Worm (Caenorhabditis elegans) whole organism, L4 larva: Measurements from ENCODE around the gene prx-12.

Source experiments
- F10B5.3 ChIP-seq: sonication (generic microtip); optimal IDR thresholded peaks from 2 replicates; lab custom pipeline; 2016; ENCODE audit warnings: mild to moderate bottlenecking, missing genetic modification characterization, missing compliant biosample characterization
- F37D6.2 ChIP-seq: sonication (generic microtip); optimal IDR thresholded peaks from 2 replicates; lab custom pipeline; 2016; ENCODE audit warnings: mild to moderate bottlenecking, missing genetic modification characterization, missing compliant biosample characterization
- T20F7.1 ChIP-seq: fragments of 200-800 bp; sonication (Bioruptor generic); optimal IDR thresholded peaks from 2 replicates; lab custom pipeline; 2018; ENCODE audit warnings: mild to moderate bottlenecking, missing genetic modification characterization, missing compliant biosample characterization
- Y5F2A.4 ChIP-seq: fragments of 200-800 bp; sonication (Bioruptor generic); optimal IDR thresholded peaks from 2 replicates; lab custom pipeline; 2018; ENCODE audit warnings: mild to moderate bottlenecking, missing genetic modification characterization, missing compliant biosample characterization
- ZK546.5 ChIP-seq, 2 experiments: sonication (generic microtip); optimal IDR thresholded peaks; 2 replicates each; lab custom pipeline; 2017; ENCODE audit warnings: missing biosample characterization in 2 of 2, missing genetic modification characterization in 2 of 2
- aha-1 ChIP-seq: fragments of 150-350 bp; peaks from one replicate; lab custom pipeline; 2014; ENCODE audit warnings: missing biosample characterization, missing genetic modification characterization
- ceh-32 ChIP-seq: sonication (generic microtip); optimal IDR thresholded peaks from 2 replicates; lab custom pipeline; 2016; ENCODE audit warnings: mild to moderate bottlenecking, missing genetic modification characterization, missing compliant biosample characterization; ENCODE audit not compliant: poor library complexity
- ceh-82 ChIP-seq: sonication (generic microtip); optimal IDR thresholded peaks from 2 replicates; lab custom pipeline; 2017; ENCODE audit warnings: missing biosample characterization, missing genetic modification characterization
- ces-1 ChIP-seq: fragments of 150-350 bp; sonication (generic microtip); optimal IDR thresholded peaks from 4 replicates; lab custom pipeline; 2014; ENCODE audit warnings: missing biosample characterization, missing genetic modification reagents, missing genetic modification characterization
- ctbp-1 ChIP-seq: fragments of 200-800 bp; sonication (Bioruptor generic); IDR thresholded peaks from 2 replicates; pipeline ENCODE4 v1.3.6; 2022; ENCODE audit warnings: missing genetic modification reagents, missing genetic modification characterization, missing compliant biosample characterization
- daf-12 ChIP-seq: fragments of 150-350 bp; optimal IDR thresholded peaks from 2 replicates; lab custom pipeline; 2014; ENCODE audit warnings: missing biosample characterization, missing genetic modification reagents, missing genetic modification characterization
- daf-16 ChIP-seq, 3 experiments: sonication (generic microtip); optimal IDR thresholded peaks; 2 replicates each; lab custom pipeline; 2016 to 2017; ENCODE audit warnings: missing genetic modification characterization in 3 of 3, missing genetic modification reagents in 3 of 3, mild to moderate bottlenecking in 2 of 3, missing compliant biosample characterization in 2 of 3, missing biosample characterization in 1 of 3, moderate library complexity in 1 of 3
- daf-8 ChIP-seq: fragments of 200-800 bp; sonication (Bioruptor generic); IDR thresholded peaks from 2 replicates; pipeline ENCODE4 v1.3.6; 2022; ENCODE audit warnings: missing genetic modification characterization, missing compliant biosample characterization
- dmd-6 ChIP-seq: fragments of 200-800 bp; sonication (Bioruptor generic); IDR thresholded peaks from 2 replicates; pipeline ENCODE4 v1.3.6; 2022; ENCODE audit warnings: missing genetic modification reagents, missing genetic modification characterization, missing compliant biosample characterization
- dmd-9 ChIP-seq: fragments of 200-800 bp; sonication (Bioruptor generic); IDR thresholded peaks from 2 replicates; pipeline ENCODE4 v1.3.6; 2022; ENCODE audit warnings: missing genetic modification reagents, missing genetic modification characterization, missing compliant biosample characterization
- egl-27 ChIP-seq: sonication (generic microtip); optimal IDR thresholded peaks from 3 replicates; lab custom pipeline; 2017; ENCODE audit warnings: missing biosample characterization, missing genetic modification reagents, missing genetic modification characterization
- hlh-11 ChIP-seq: fragments of 200-800 bp; sonication (Bioruptor generic); optimal IDR thresholded peaks from 2 replicates; lab custom pipeline; 2018; ENCODE audit warnings: mild to moderate bottlenecking, missing genetic modification characterization, missing compliant biosample characterization
- lin-1 ChIP-seq: fragments of 200-800 bp; sonication (Bioruptor generic); IDR thresholded peaks from 2 replicates; pipeline ENCODE4 v1.3.6; 2022; ENCODE audit warnings: missing genetic modification reagents, missing genetic modification characterization, missing compliant biosample characterization
- lin-15B ChIP-seq: fragments of 150-350 bp; sonication (generic microtip); optimal IDR thresholded peaks from 3 replicates; lab custom pipeline; 2014; ENCODE audit warnings: missing biosample characterization, missing genetic modification characterization
- lsy-2 ChIP-seq, 2 experiments: fragments of 150-350 bp in 1 of 2; sonication (generic microtip) in 1 of 2; optimal IDR thresholded peaks; 2 replicates each; lab custom pipeline; 2014 to 2017; ENCODE audit warnings: missing biosample characterization in 2 of 2, missing genetic modification characterization in 2 of 2
- madf-5 ChIP-seq, 2 experiments: fragments of 200-800 bp; sonication (Bioruptor generic); IDR thresholded peaks; 2 replicates each; pipeline ENCODE4 v1.3.6; 2022; ENCODE audit warnings: missing compliant biosample characterization in 2 of 2, missing genetic modification characterization in 2 of 2
- madf-9 ChIP-seq: fragments of 200-800 bp; sonication (Bioruptor generic); conservative IDR thresholded peaks from 2 replicates; pipeline ENCODE4 v1.3.6; 2022; ENCODE audit warnings: missing genetic modification reagents, missing genetic modification characterization, missing compliant biosample characterization
- nhr-102 ChIP-seq: sonication (generic microtip); optimal IDR thresholded peaks from 2 replicates; lab custom pipeline; 2016; ENCODE audit warnings: mild to moderate bottlenecking, missing genetic modification characterization, moderate library complexity, missing compliant biosample characterization
- nhr-25 ChIP-seq: sonication (generic microtip); optimal IDR thresholded peaks from 2 replicates; lab custom pipeline; 2017; ENCODE audit warnings: missing genetic modification characterization, mild to moderate bottlenecking, missing compliant biosample characterization, antibody characterized with exemption, moderate library complexity, borderline replicate concordance; ENCODE audit not compliant: insufficient read depth
- nhr-28 ChIP-seq: fragments of 150-350 bp; optimal IDR thresholded peaks from 2 replicates; lab custom pipeline; 2014; ENCODE audit warnings: missing biosample characterization, missing genetic modification characterization
- nhr-76 ChIP-seq: fragments of 150-350 bp; optimal IDR thresholded peaks from 2 replicates; lab custom pipeline; 2014; ENCODE audit warnings: missing biosample characterization, missing genetic modification characterization
- nhr-77 ChIP-seq: fragments of 150-350 bp; optimal IDR thresholded peaks from 2 replicates; lab custom pipeline; 2014; ENCODE audit warnings: missing biosample characterization, missing genetic modification characterization
- pqm-1 ChIP-seq: sonication (generic microtip); optimal IDR thresholded peaks from 2 replicates; lab custom pipeline; 2017; ENCODE audit warnings: missing biosample characterization, missing genetic modification characterization
- rbr-2 ChIP-seq: sonication (generic microtip); optimal IDR thresholded peaks from 2 replicates; lab custom pipeline; 2016; ENCODE audit warnings: missing genotype, missing genetic modification characterization, missing compliant biosample characterization
- spr-3 ChIP-seq: fragments of 200-800 bp; sonication (Bioruptor generic); optimal IDR thresholded peaks from 2 replicates; lab custom pipeline; 2018; ENCODE audit warnings: mild to moderate bottlenecking, missing genetic modification characterization, missing compliant biosample characterization
- tag-97 ChIP-seq: fragments of 200-800 bp; sonication (Bioruptor generic); IDR thresholded peaks from 2 replicates; pipeline ENCODE4 v1.3.6; 2022; ENCODE audit warnings: missing genetic modification characterization, missing compliant biosample characterization
- unc-130 ChIP-seq: sonication (generic microtip); optimal IDR thresholded peaks from 2 replicates; lab custom pipeline; 2016; ENCODE audit warnings: missing genetic modification reagents, missing genetic modification characterization, missing compliant biosample characterization
- unc-39 ChIP-seq: sonication (generic microtip); optimal IDR thresholded peaks from 2 replicates; lab custom pipeline; 2017; ENCODE audit warnings: missing biosample characterization, missing genetic modification characterization
- unc-62 ChIP-seq, 3 experiments: fragments of 150-350 bp in 1 of 3; sonication (generic microtip); optimal IDR thresholded peaks in 2 of 3; peaks in 1 of 3; 1 replicate in 1 of 3; 2 replicates in 2 of 3; lab custom pipeline; 2014 to 2017; ENCODE audit warnings: missing biosample characterization in 3 of 3, missing genetic modification characterization in 3 of 3, missing genetic modification reagents in 3 of 3, missing genotype in 1 of 3
- vab-7 ChIP-seq: fragments of 200-800 bp; sonication (Bioruptor generic); IDR thresholded peaks from 2 replicates; pipeline ENCODE4 v1.3.6; 2022; ENCODE audit warnings: missing genetic modification reagents, missing genetic modification characterization, missing compliant biosample characterization
- zfp-3 ChIP-seq: fragments of 200-800 bp; sonication (Bioruptor generic); conservative IDR thresholded peaks from 2 replicates; pipeline ENCODE4 v1.3.6; 2022; ENCODE audit warnings: missing genetic modification reagents, missing genetic modification characterization, missing compliant biosample characterization
- ztf-11 ChIP-seq: fragments of 150-350 bp; optimal IDR thresholded peaks from 2 replicates; lab custom pipeline; 2014; ENCODE audit warnings: missing biosample characterization, missing genetic modification characterization

Gene prx-12

DNA sequence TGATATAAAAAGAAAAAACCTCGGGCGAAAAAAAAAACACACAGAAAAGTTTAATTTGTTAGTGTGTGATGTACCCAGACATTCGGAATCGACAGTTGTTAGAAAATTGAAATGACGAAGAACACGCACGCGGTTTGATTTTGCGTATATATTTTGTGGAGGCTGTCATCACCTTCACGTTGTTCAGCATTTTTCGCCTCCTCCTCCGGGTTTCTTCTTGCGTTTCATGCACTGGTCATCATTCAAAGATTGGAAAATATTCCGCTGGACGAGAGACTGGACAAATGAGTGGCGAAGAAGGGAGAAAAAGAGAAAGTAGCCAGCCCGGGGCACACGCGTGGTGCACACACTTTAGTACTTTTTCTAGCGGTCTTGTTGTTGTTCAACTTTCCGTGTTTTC lies 48.2 kb upstream of the prx-12 start (continued):
- TF ChIP-seq nhr-76 (no peak), dmd-9 (GFP tag; lab: Robert Waterston, UW) (no peak), T20F7.1 (GFP tag; lab: Kevin White, UChicago) (no peak), madf-9 (GFP tag; lab: Robert Waterston, UW) (no peak), Y5F2A.4 (no peak), spr-3 (GFP tag; lab: Kevin White, UChicago) (no peak), rbr-2 (no peak)

DNA sequence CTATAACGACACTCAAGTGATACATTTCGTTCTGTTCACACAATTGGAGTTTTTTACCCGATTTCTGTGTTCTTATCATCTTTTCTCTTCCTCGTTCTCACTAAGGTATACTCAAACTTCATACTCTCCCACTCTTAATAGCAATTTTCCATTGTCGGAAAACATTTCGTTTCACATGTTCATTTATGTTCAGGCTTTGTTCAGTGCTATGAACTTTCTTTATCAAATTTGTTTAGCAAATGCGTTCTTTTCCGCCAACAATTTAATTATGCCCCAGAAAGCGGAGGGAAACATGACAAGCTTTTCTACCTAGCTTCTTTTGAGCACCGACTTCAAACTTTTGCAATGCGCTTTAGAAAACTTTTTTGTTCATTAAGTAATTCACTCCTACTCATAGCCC lies 47.6 kb upstream of the prx-12 start:
- TF ChIP-seq unc-130 (GFP tag; lab: Kevin White, UChicago), result no peak
- TF ChIP-seq tag-97 (GFP tag; lab: Robert Waterston, UW), result 0 out of 2 replicates have a peak, but pooled peaks have one; percentile 56
- TF ChIP-seq dmd-6 (GFP tag; lab: Robert Waterston, UW), result peak; percentile 18; the same call in 1 of the 2 replicates
- TF ChIP-seq aha-1 (tag; lab: Kevin White, UChicago), result peak; percentile 94
- TF ChIP-seq ceh-32 (tag; lab: Kevin White, UChicago), result no peak
- peak; percentile 34 for TF ChIP-seq nhr-28 (tag; lab: Kevin White, UChicago)
- peak; percentile 5 for TF ChIP-seq pqm-1
- TF ChIP-seq ces-1 (GFP tag; lab: Kevin White, UChicago), result peak; percentile 91

DNA sequence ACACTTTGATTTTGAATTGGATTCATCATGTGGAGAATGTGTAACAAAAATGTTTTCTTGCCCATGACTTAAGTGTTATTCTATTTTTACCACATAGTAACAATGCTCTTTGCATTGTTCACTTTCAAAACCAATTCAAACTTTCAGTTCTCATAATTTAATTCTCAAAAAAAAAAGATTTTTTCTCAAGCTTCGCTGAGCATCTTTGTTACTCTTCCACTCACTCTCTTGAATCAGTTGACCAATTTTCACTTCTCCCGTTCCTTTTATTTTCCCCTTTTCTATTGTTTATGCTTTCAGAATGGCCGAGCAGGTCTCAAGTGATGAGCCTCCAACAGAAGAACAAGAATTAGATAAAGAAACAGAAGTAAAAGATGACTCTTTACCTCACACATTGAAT lies 46.9 kb upstream of the prx-12 start, which contains the start of gene oct-2:
TSS of gene oct-2 (plus strand) at position 301 of the 400 bp plus-strand sequence.
- TF ChIP-seq aha-1 (tag; lab: Kevin White, UChicago), result peak; percentile 37
- TF ChIP-seq lin-15B, result no peak
- peak in 1 of 2 experiments; percentile 57 for TF ChIP-seq unc-62 (GFP tag; optimal IDR thresholded peaks at IDR 0.05 in 1 of 2; lab: Kevin White, UChicago)
- no peak for TF ChIP-seq unc-62 (tag; optimal IDR thresholded peaks at IDR 0.05; lab: Kevin White, UChicago)
- TF ChIP-seq ceh-82, result no peak
- no peak for TF ChIP-seq ctbp-1 (GFP tag; lab: Robert Waterston, UW)
- TF ChIP-seq rbr-2, result no peak
- no peak for TF ChIP-seq nhr-102 (tag; lab: Kevin White, UChicago)
- TF ChIP-seq madf-5 (GFP tag; IDR thresholded peaks at IDR 0.05; lab: Robert Waterston, UW), result no peak

DNA sequence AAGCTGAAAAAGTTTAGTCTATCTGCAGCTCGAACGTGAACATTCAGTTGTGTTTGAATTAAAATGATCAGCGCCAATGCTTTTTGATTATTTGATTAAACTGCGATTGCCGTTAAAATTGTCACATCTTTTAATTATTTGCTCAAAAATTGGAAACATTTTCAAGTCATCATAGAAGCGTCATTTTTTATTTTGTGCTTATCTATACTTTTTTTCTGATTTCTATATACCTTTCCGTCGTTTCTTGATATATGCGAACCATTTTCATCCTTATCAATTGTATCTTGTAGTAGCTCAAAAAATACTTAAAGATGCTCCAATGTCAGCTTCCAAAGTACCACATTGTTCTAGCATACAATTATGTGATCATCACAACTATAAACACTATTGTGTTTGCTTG lies 41.8 kb upstream of the prx-12 start:
- TF ChIP-seq daf-16 (GFP tag; optimal IDR thresholded peaks at IDR 0.05; lab: Kevin White, UChicago) (no peak), daf-16 (tag; optimal IDR thresholded peaks at IDR 0.05; lab: Kevin White, UChicago) (peak; percentile 16), nhr-28 (tag; lab: Kevin White, UChicago) (peak; percentile 97), ZK546.5 (tag; optimal IDR thresholded peaks at IDR 0.05; lab: Kevin White, UChicago) (no peak), nhr-77 (tag; lab: Kevin White, UChicago) (peak; percentile 26), dmd-6 (GFP tag; lab: Robert Waterston, UW) (peak; percentile 55; the same call in 1 of the 2 replicates), zfp-3 (GFP tag; lab: Robert Waterston, UW) (no peak), daf-8 (no peak), hlh-11 (tag; lab: Kevin White, UChicago) (peak; percentile 59), unc-39 (tag; lab: Kevin White, UChicago) (no peak), lin-1 (no peak), pqm-1 (peak; percentile 54), F37D6.2 (tag; lab: Kevin White, UChicago) (no peak), nhr-25 (tag; lab: Kevin White, UChicago) (no peak)
- TF ChIP-seq, all 104 proteins: peak for 6

DNA sequence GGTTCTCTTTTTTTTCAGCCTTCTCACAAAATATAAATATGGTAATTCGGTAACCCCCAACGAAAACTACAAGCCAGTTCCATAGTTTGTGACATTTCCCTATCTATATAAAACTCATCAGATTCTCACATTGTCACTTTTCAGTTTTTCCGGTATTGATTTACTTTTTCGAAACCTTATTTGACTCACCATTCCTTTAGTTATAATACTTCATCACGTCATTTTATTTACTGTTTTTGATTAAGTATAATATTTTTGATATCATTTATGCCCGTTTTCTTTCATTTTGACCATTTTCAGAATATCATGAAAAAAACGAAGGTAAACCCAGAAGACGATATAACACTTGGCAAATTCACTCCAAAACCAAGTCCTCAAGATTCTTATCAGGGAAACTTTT lies 41.2 kb upstream of the prx-12 start, which contains the start of gene pgp-3:
TSS of gene pgp-3 (plus strand) at position 301 of the 400 bp plus-strand sequence.
- no peak for TF ChIP-seq unc-62 (GFP tag; optimal IDR thresholded peaks at IDR 0.05 in 1 of 2; lab: Kevin White, UChicago)
- TF ChIP-seq unc-62 (tag; optimal IDR thresholded peaks at IDR 0.05; lab: Kevin White, UChicago), result no peak
- no peak for TF ChIP-seq ztf-11
- TF ChIP-seq F10B5.3, result no peak
- no peak for TF ChIP-seq vab-7 (GFP tag; lab: Robert Waterston, UW)
- no peak for TF ChIP-seq dmd-6 (GFP tag; lab: Robert Waterston, UW)
- TF ChIP-seq egl-27 (tag; lab: Kevin White, UChicago), result no peak
- no peak for TF ChIP-seq daf-12 (tag; lab: Kevin White, UChicago)
- TF ChIP-seq lsy-2 (tag; optimal IDR thresholded peaks at IDR 0.05; lab: Kevin White, UChicago), result no peak
- TF ChIP-seq ctbp-1 (GFP tag; lab: Robert Waterston, UW), result no peak
- no peak for TF ChIP-seq spr-3 (GFP tag; lab: Kevin White, UChicago)
